Worm (Caenorhabditis elegans) whole organism, midembryonic: ENCODE data around the gene F31B9.7.

Source experiments
- klf-2 ChIP-seq: fragments of 200-800 bp; sonication (Bioruptor generic); conservative IDR thresholded peaks from 2 replicates; pipeline ENCODE4 v1.3.6; 2022; ENCODE audit warnings: missing genetic modification reagents, missing genetic modification characterization, missing compliant biosample characterization
- ref-1 ChIP-seq: fragments of 200-800 bp; sonication (Bioruptor generic); conservative IDR thresholded peaks from 2 replicates; pipeline ENCODE4 v1.3.6; 2022; ENCODE audit warnings: missing genetic modification reagents, missing genetic modification characterization, missing compliant biosample characterization
- tab-1 ChIP-seq: fragments of 200-800 bp; sonication (Bioruptor generic); IDR thresholded peaks from 2 replicates; pipeline ENCODE4 v1.3.6; 2022; ENCODE audit warnings: missing genetic modification characterization, missing compliant biosample characterization
- ztf-29 ChIP-seq: fragments of 200-800 bp; sonication (Bioruptor generic); IDR thresholded peaks from 2 replicates; pipeline ENCODE4 v1.3.6; 2022; ENCODE audit warnings: missing genetic modification reagents, missing genetic modification characterization, missing compliant biosample characterization

- TF ChIP-seq ref-1 (GFP tag; lab: Robert Waterston, UW) (no peak), ztf-29 (GFP tag; lab: Robert Waterston, UW) (no peak), tab-1 (no peak), klf-2 (GFP tag; lab: Robert Waterston, UW) (no peak)
Measured at ce11 chrX:15923440-15923839, 4.0 kb downstream of the F31B9.7 start, which contains the start of gene F31B9.3.
